Worm (Caenorhabditis elegans) whole organism, L1 larva: ENCODE measurements around the gene F41F3.9.

Source experiments
- C34B4.2 ChIP-seq: sonication (generic microtip); optimal IDR thresholded peaks from 2 replicates; lab custom pipeline; 2017; ENCODE audit warnings: mild to moderate bottlenecking, missing genetic modification characterization, missing compliant biosample characterization
- Y116A8C.19 ChIP-seq: sonication (generic microtip); optimal IDR thresholded peaks from 2 replicates; lab custom pipeline; 2016; ENCODE audit warnings: missing compliant biosample characterization, missing genetic modification characterization, borderline replicate concordance
- aly-2 ChIP-seq: fragments of 150-350 bp; optimal IDR thresholded peaks from 2 replicates; lab custom pipeline; 2014; ENCODE audit warnings: missing biosample characterization, missing genetic modification characterization
- blmp-1 ChIP-seq: fragments of 150-350 bp; optimal IDR thresholded peaks from 2 replicates; lab custom pipeline; 2014; ENCODE audit warnings: missing biosample characterization, missing genetic modification characterization
- ceh-63 ChIP-seq: fragments of 200-800 bp; sonication (Bioruptor generic); optimal IDR thresholded peaks from 2 replicates; lab custom pipeline; 2018; ENCODE audit warnings: mild to moderate bottlenecking, missing genetic modification characterization, missing compliant biosample characterization
- ceh-8 ChIP-seq: fragments of 200-800 bp; sonication (Bioruptor generic); optimal IDR thresholded peaks from 2 replicates; lab custom pipeline; 2018; ENCODE audit warnings: mild to moderate bottlenecking, missing genetic modification characterization, moderate library complexity, missing compliant biosample characterization
- ceh-82 ChIP-seq, 3 experiments: fragments of 150-350 bp in 1 of 3; sonication (generic microtip) in 2 of 3; optimal IDR thresholded peaks; 2 replicates each; lab custom pipeline; 2014 to 2017; ENCODE audit warnings: missing biosample characterization in 3 of 3, missing genetic modification characterization in 3 of 3
- ceh-88 ChIP-seq: fragments of 200-800 bp; sonication (Bioruptor generic); IDR thresholded peaks from 2 replicates; pipeline ENCODE4 v1.3.6; 2022; ENCODE audit warnings: missing genetic modification characterization, missing compliant biosample characterization
- ceh-90 ChIP-seq: sonication (generic microtip); optimal IDR thresholded peaks from 2 replicates; lab custom pipeline; 2016; ENCODE audit warnings: missing genetic modification characterization, missing compliant biosample characterization
- dpl-1 ChIP-seq, 3 experiments: fragments of 150-350 bp in 2 of 3; sonication (generic microtip) in 1 of 3; optimal IDR thresholded peaks; 2 replicates each; lab custom pipeline; 2014 to 2017; ENCODE audit warnings: missing biosample characterization in 3 of 3, missing genetic modification characterization in 3 of 3, missing genetic modification reagents in 3 of 3
- dsc-1 ChIP-seq: sonication (generic microtip); optimal IDR thresholded peaks from 2 replicates; lab custom pipeline; 2016; ENCODE audit warnings: mild to moderate bottlenecking, missing genetic modification characterization, missing compliant biosample characterization
- efl-1 ChIP-seq, 4 experiments: fragments of 150-350 bp; optimal IDR thresholded peaks in 3 of 4; peaks in 1 of 4; 1 replicate in 1 of 4; 2 replicates in 3 of 4; lab custom pipeline; 2014; ENCODE audit warnings: missing biosample characterization in 2 of 4, missing genetic modification characterization in 2 of 4, missing genetic modification reagents in 2 of 4
- efl-3 ChIP-seq: fragments of 200-800 bp; sonication (Bioruptor generic); optimal IDR thresholded peaks from 2 replicates; lab custom pipeline; 2018; ENCODE audit warnings: mild to moderate bottlenecking, missing genetic modification characterization, missing compliant biosample characterization
- egl-13 ChIP-seq: sonication (generic microtip); optimal IDR thresholded peaks from 2 replicates; lab custom pipeline; 2016; ENCODE audit warnings: missing genotype, missing genetic modification reagents, missing genetic modification characterization, missing compliant biosample characterization
- elt-2 ChIP-seq: sonication (generic microtip); optimal IDR thresholded peaks from 2 replicates; lab custom pipeline; 2016; ENCODE audit warnings: missing genetic modification characterization, mild to moderate bottlenecking, inconsistent platforms, missing compliant biosample characterization, missing genetic modification reagents
- elt-3 ChIP-seq, 6 experiments: fragments of 150-350 bp in 1 of 6; sonication (generic microtip); optimal IDR thresholded peaks; 2 replicates each; lab custom pipeline; 2017 to 2018; ENCODE audit warnings: missing biosample characterization in 6 of 6, missing genetic modification characterization in 6 of 6, inconsistent platforms in 1 of 6
- fkh-10 ChIP-seq: sonication (generic microtip); optimal IDR thresholded peaks from 2 replicates; lab custom pipeline; 2017; ENCODE audit warnings: missing biosample characterization, missing genetic modification reagents, missing genetic modification characterization
- fkh-8 ChIP-seq: sonication (generic microtip); optimal IDR thresholded peaks from 2 replicates; lab custom pipeline; 2016; ENCODE audit warnings: mild to moderate bottlenecking, missing genetic modification characterization, missing compliant biosample characterization
- grh-1 ChIP-seq: fragments of 200-800 bp; sonication (Bioruptor generic); IDR thresholded peaks from 2 replicates; pipeline ENCODE4 v1.3.6; 2022; ENCODE audit warnings: missing genetic modification reagents, missing genetic modification characterization, missing compliant biosample characterization
- hlh-17 ChIP-seq: fragments of 200-800 bp; sonication (Bioruptor generic); optimal IDR thresholded peaks from 2 replicates; lab custom pipeline; 2018; ENCODE audit warnings: missing genetic modification characterization, mild to moderate bottlenecking, missing compliant biosample characterization, moderate library complexity, borderline replicate concordance
- hpl-2 ChIP-seq: fragments of 150-350 bp; optimal IDR thresholded peaks from 2 replicates; lab custom pipeline; 2014; ENCODE audit warnings: missing biosample characterization, missing genetic modification reagents, missing genetic modification characterization
- isw-1 ChIP-seq: fragments of 200-800 bp; sonication (Bioruptor generic); IDR thresholded peaks from 2 replicates; pipeline ENCODE4 v1.3.6; 2022; ENCODE audit warnings: missing genetic modification characterization, missing compliant biosample characterization
- lin-13 ChIP-seq: fragments of 150-350 bp; optimal IDR thresholded peaks from 2 replicates; lab custom pipeline; 2014; ENCODE audit warnings: missing biosample characterization, missing genetic modification reagents, missing genetic modification characterization
- lin-14 ChIP-seq: fragments of 200-800 bp; sonication (Bioruptor generic); optimal IDR thresholded peaks from 2 replicates; lab custom pipeline; 2018; ENCODE audit warnings: mild to moderate bottlenecking, missing genetic modification characterization, moderate library complexity, missing compliant biosample characterization
- lin-35 ChIP-seq, 2 experiments: fragments of 150-350 bp; optimal IDR thresholded peaks; 2 replicates each; lab custom pipeline; 2014; ENCODE audit warnings: missing biosample characterization in 2 of 2, missing genetic modification characterization in 2 of 2, missing genetic modification reagents in 2 of 2
- lin-39 ChIP-seq: fragments of 150-350 bp; optimal IDR thresholded peaks from 2 replicates; lab custom pipeline; 2014; ENCODE audit warnings: missing biosample characterization, missing genetic modification reagents, missing genetic modification characterization
- lir-3 ChIP-seq: sonication (generic microtip); optimal IDR thresholded peaks from 2 replicates; lab custom pipeline; 2016; ENCODE audit warnings: mild to moderate bottlenecking, missing genetic modification characterization, moderate library complexity, missing compliant biosample characterization; ENCODE audit not compliant: poor library complexity
- lsy-2 ChIP-seq, 2 experiments: fragments of 150-350 bp; optimal IDR thresholded peaks; 2 replicates each; lab custom pipeline; 2014; ENCODE audit warnings: missing biosample characterization in 2 of 2, missing genetic modification characterization in 2 of 2
- mab-9 ChIP-seq: fragments of 200-800 bp; sonication (Bioruptor generic); IDR thresholded peaks from 2 replicates; pipeline ENCODE4 v1.3.6; 2022; ENCODE audit warnings: missing genetic modification reagents, missing genetic modification characterization, missing compliant biosample characterization
- mdl-1 ChIP-seq, 2 experiments: fragments of 150-350 bp; optimal IDR thresholded peaks; 2 replicates each; lab custom pipeline; 2014 to 2017; ENCODE audit warnings: missing biosample characterization in 2 of 2, missing genetic modification characterization in 2 of 2, inconsistent platforms in 1 of 2
- mef-2 ChIP-seq: fragments of 150-350 bp; optimal IDR thresholded peaks from 2 replicates; lab custom pipeline; 2014; ENCODE audit warnings: missing biosample characterization, missing genetic modification characterization
- mep-1 ChIP-seq: fragments of 150-350 bp; optimal IDR thresholded peaks from 2 replicates; lab custom pipeline; 2014; ENCODE audit warnings: missing biosample characterization, missing genetic modification characterization
- nhr-11 ChIP-seq: fragments of 150-350 bp; optimal IDR thresholded peaks from 2 replicates; lab custom pipeline; 2014; ENCODE audit warnings: missing biosample characterization, missing genetic modification characterization
- nhr-19 ChIP-seq: fragments of 200-800 bp; sonication (Bioruptor generic); conservative IDR thresholded peaks from 2 replicates; pipeline ENCODE4 v1.3.6; 2022; ENCODE audit warnings: missing genetic modification characterization, missing compliant biosample characterization
- nhr-77 ChIP-seq: fragments of 150-350 bp; optimal IDR thresholded peaks from 2 replicates; lab custom pipeline; 2014; ENCODE audit warnings: missing biosample characterization, missing genetic modification characterization
- nhr-84 ChIP-seq: sonication (generic microtip); optimal IDR thresholded peaks from 2 replicates; lab custom pipeline; 2017; ENCODE audit warnings: missing biosample characterization, missing genetic modification characterization
- nhr-90 ChIP-seq: sonication (generic microtip); optimal IDR thresholded peaks from 2 replicates; lab custom pipeline; 2016; ENCODE audit warnings: mild to moderate bottlenecking, missing genetic modification characterization, missing compliant biosample characterization; ENCODE audit not compliant: poor library complexity
- rnt-1 ChIP-seq: sonication (generic microtip); optimal IDR thresholded peaks from 2 replicates; lab custom pipeline; 2016; ENCODE audit warnings: mild to moderate bottlenecking, missing genetic modification characterization, moderate library complexity, missing compliant biosample characterization
- snpc-4 ChIP-seq: fragments of 150-350 bp; optimal IDR thresholded peaks from 2 replicates; lab custom pipeline; 2014; ENCODE audit warnings: missing biosample characterization, missing genetic modification characterization
- snu-23 ChIP-seq: sonication (generic microtip); optimal IDR thresholded peaks from 2 replicates; lab custom pipeline; 2016; ENCODE audit warnings: missing genetic modification characterization, missing compliant biosample characterization
- sox-4 ChIP-seq: sonication (generic microtip); optimal IDR thresholded peaks from 2 replicates; lab custom pipeline; 2016; ENCODE audit warnings: missing genetic modification characterization, missing compliant biosample characterization
- sptf-1 ChIP-seq: fragments of 150-350 bp; optimal IDR thresholded peaks from 2 replicates; lab custom pipeline; 2014; ENCODE audit warnings: missing biosample characterization, missing genetic modification characterization
- sup-37 ChIP-seq: fragments of 200-800 bp; sonication (Bioruptor generic); optimal IDR thresholded peaks from 2 replicates; lab custom pipeline; 2018; ENCODE audit warnings: mild to moderate bottlenecking, missing genetic modification characterization, missing compliant biosample characterization
- swsn-7 ChIP-seq: sonication (generic microtip); optimal IDR thresholded peaks from 2 replicates; lab custom pipeline; 2016; ENCODE audit warnings: missing genetic modification characterization, missing compliant biosample characterization
- tbx-2 ChIP-seq: sonication (generic microtip); optimal IDR thresholded peaks from 2 replicates; lab custom pipeline; 2016; ENCODE audit warnings: missing genetic modification characterization, missing compliant biosample characterization
- tlp-1 ChIP-seq: fragments of 150-350 bp; optimal IDR thresholded peaks from 2 replicates; lab custom pipeline; 2014; ENCODE audit warnings: missing biosample characterization, missing genetic modification characterization
- unc-130 ChIP-seq: fragments of 150-350 bp; optimal IDR thresholded peaks from 2 replicates; lab custom pipeline; 2017; ENCODE audit warnings: missing biosample characterization, missing genetic modification characterization, inconsistent platforms
- unc-30 ChIP-seq: sonication (generic microtip); optimal IDR thresholded peaks from 2 replicates; lab custom pipeline; 2017; ENCODE audit warnings: missing biosample characterization, missing genetic modification characterization
- unc-98 ChIP-seq: fragments of 200-800 bp; sonication (Bioruptor generic); IDR thresholded peaks from 2 replicates; pipeline ENCODE4 v1.3.6; 2022; ENCODE audit warnings: missing genetic modification characterization, missing compliant biosample characterization
- vab-15 ChIP-seq: sonication (generic microtip); optimal IDR thresholded peaks from 2 replicates; lab custom pipeline; 2017; ENCODE audit warnings: missing genotype, mild to moderate bottlenecking, missing genetic modification characterization, missing compliant biosample characterization
- zag-1 ChIP-seq: fragments of 150-350 bp; optimal IDR thresholded peaks from 2 replicates; lab custom pipeline; 2014; ENCODE audit warnings: missing biosample characterization, missing genetic modification characterization
- zip-4 ChIP-seq: fragments of 200-800 bp; sonication (Bioruptor generic); optimal IDR thresholded peaks from 2 replicates; lab custom pipeline; 2018; ENCODE audit warnings: mild to moderate bottlenecking, missing genetic modification characterization, moderate library complexity, missing compliant biosample characterization

F41F3.9 gene

ce11 chrV:4628517-4628930 is 26.8 kb upstream of the F41F3.9 start, which contains the start of gene pmt-2 (continued):
- TF ChIP-seq ceh-88 (GFP tag; lab: Robert Waterston, UW) (no peak), sptf-1 (tag; lab: Kevin White, UChicago) (no peak), ceh-8 (no peak), nhr-19 (GFP tag; lab: Robert Waterston, UW) (no peak), isw-1 (GFP tag; lab: Robert Waterston, UW) (no peak), nhr-11 (no peak), snpc-4 (tag; lab: Kevin White, UChicago) (no peak), mep-1 (tag; lab: Kevin White, UChicago) (peak; percentile 20), lsy-2 (tag; optimal IDR thresholded peaks at IDR 0.05; lab: Kevin White, UChicago) (peak in 1 of 2 experiments; percentile 29), ceh-90 (tag; lab: Kevin White, UChicago) (no peak), nhr-84 (tag; lab: Kevin White, UChicago) (no peak), fkh-8 (tag; lab: Kevin White, UChicago) (no peak), sup-37 (GFP tag; lab: Kevin White, UChicago) (no peak), aly-2 (tag; lab: Kevin White, UChicago) (no peak), tlp-1 (tag; lab: Kevin White, UChicago) (no peak), swsn-7 (no peak), zip-4 (no peak), sox-4 (tag; lab: Kevin White, UChicago) (no peak), vab-15 (tag; lab: Kevin White, UChicago) (no peak), dpl-1 (GFP tag; optimal IDR thresholded peaks at IDR 0.05; lab: Kevin White, UChicago) (peak in 1 of 3 experiments; percentile 9), hpl-2 (no peak), mab-9 (GFP tag; lab: Robert Waterston, UW) (no peak), lin-35 (GFP tag; optimal IDR thresholded peaks at IDR 0.05; lab: Kevin White, UChicago) (peak in 1 of 2 experiments; percentile 5), efl-3 (GFP tag; lab: Kevin White, UChicago) (no peak), unc-130 (tag; lab: Kevin White, UChicago) (no peak), grh-1 (GFP tag; lab: Robert Waterston, UW) (no peak), hlh-17 (GFP tag; lab: Kevin White, UChicago) (no peak), elt-2 (tag; lab: Kevin White, UChicago) (peak; percentile 17), unc-30 (tag; lab: Kevin White, UChicago) (no peak)

ce11 chrV:4630267-4630666 is 25.0 kb upstream of the F41F3.9 start:
- TF ChIP-seq nhr-90 (tag; lab: Kevin White, UChicago) = no peak
- TF ChIP-seq fkh-10 (GFP tag; lab: Kevin White, UChicago) = no peak
- TF ChIP-seq tbx-2 (tag; lab: Kevin White, UChicago) = no peak
- no peak for TF ChIP-seq zag-1 (tag; lab: Kevin White, UChicago)
- no peak for TF ChIP-seq efl-1 (optimal IDR thresholded peaks at IDR 0.05; lab: Kevin White, UChicago)
- TF ChIP-seq efl-1 (GFP tag; optimal IDR thresholded peaks at IDR 0.05 in 1 of 2; lab: Kevin White, UChicago) = peak in 1 of 2 experiments; percentile 6
- peak; percentile 48 for TF ChIP-seq lin-14 (GFP tag; lab: Kevin White, UChicago)
- TF ChIP-seq dsc-1 = no peak
- no peak for TF ChIP-seq sox-4 (tag; lab: Kevin White, UChicago)
- TF ChIP-seq egl-13 (tag; lab: Kevin White, UChicago) = no peak
- TF ChIP-seq elt-3 (tag; optimal IDR thresholded peaks at IDR 0.05; lab: Kevin White, UChicago) = peak in 5 of 6 experiments; percentile 91 to 97 (median 96)
- TF ChIP-seq mef-2 (tag; lab: Kevin White, UChicago) = no peak
- TF ChIP-seq sup-37 (GFP tag; lab: Kevin White, UChicago) = no peak
- TF ChIP-seq fkh-8 (tag; lab: Kevin White, UChicago) = no peak
- peak; percentile 46 for TF ChIP-seq blmp-1
- TF ChIP-seq ceh-63 = no peak
- no peak for TF ChIP-seq mdl-1 (tag; optimal IDR thresholded peaks at IDR 0.05; lab: Kevin White, UChicago)
- TF ChIP-seq rnt-1 = no peak
- TF ChIP-seq lin-39 (tag; lab: Kevin White, UChicago) = no peak
- no peak for TF ChIP-seq unc-98
- TF ChIP-seq C34B4.2 = no peak
- no peak for TF ChIP-seq ceh-82 (tag; optimal IDR thresholded peaks at IDR 0.05; lab: Kevin White, UChicago)
- no peak for TF ChIP-seq lin-13 (GFP tag; lab: Kevin White, UChicago)
- TF ChIP-seq ceh-90 (tag; lab: Kevin White, UChicago) = no peak
- no peak for TF ChIP-seq Y116A8C.19 (tag; lab: Kevin White, UChicago)
- TF ChIP-seq snu-23 (GFP tag; lab: Kevin White, UChicago) = no peak
- no peak for TF ChIP-seq nhr-77
- no peak for TF ChIP-seq lir-3 (tag; lab: Kevin White, UChicago)
